Worm (Caenorhabditis elegans) whole organism, L3 larva: Measurements from ENCODE around the gene C29E4.10.

ENCODE experiments used
- R02D3.7 ChIP-seq: fragments of 150-350 bp; optimal IDR thresholded peaks from 2 replicates; lab custom pipeline; 2014; ENCODE audit warnings: missing biosample characterization, missing genetic modification characterization
- ZK546.5 ChIP-seq: sonication (generic microtip); optimal IDR thresholded peaks from 2 replicates; lab custom pipeline; 2017; ENCODE audit warnings: missing biosample characterization, missing genetic modification characterization
- aly-2 ChIP-seq: fragments of 150-350 bp; optimal IDR thresholded peaks from 2 replicates; lab custom pipeline; 2014; ENCODE audit warnings: missing biosample characterization, missing genetic modification characterization
- ama-1 ChIP-seq: fragments of 150-350 bp; optimal IDR thresholded peaks from 2 replicates; lab custom pipeline; 2018
- ceh-16 ChIP-seq: sonication (generic microtip); optimal IDR thresholded peaks from 2 replicates; lab custom pipeline; 2017; ENCODE audit warnings: missing biosample characterization, missing genetic modification characterization
- ceh-28 ChIP-seq: fragments of 150-350 bp; optimal IDR thresholded peaks from 2 replicates; lab custom pipeline; 2014; ENCODE audit warnings: missing biosample characterization, missing genetic modification reagents, missing genetic modification characterization
- ceh-82 ChIP-seq: fragments of 150-350 bp; optimal IDR thresholded peaks from 2 replicates; lab custom pipeline; 2014; ENCODE audit warnings: missing biosample characterization, missing genetic modification characterization
- ceh-9 ChIP-seq: sonication (generic microtip); optimal IDR thresholded peaks from 2 replicates; lab custom pipeline; 2018; ENCODE audit warnings: missing biosample characterization, missing genetic modification characterization
- daf-12 ChIP-seq: fragments of 150-350 bp; optimal IDR thresholded peaks from 2 replicates; lab custom pipeline; 2014; ENCODE audit warnings: missing biosample characterization, missing genetic modification reagents, missing genetic modification characterization
- elt-1 ChIP-seq: fragments of 150-350 bp; optimal IDR thresholded peaks from 2 replicates; lab custom pipeline; 2014; ENCODE audit warnings: missing biosample characterization, missing genetic modification characterization
- elt-2 ChIP-seq: sonication (generic microtip); optimal IDR thresholded peaks from 2 replicates; lab custom pipeline; 2016; ENCODE audit warnings: missing genetic modification reagents, mild to moderate bottlenecking, missing genetic modification characterization, missing compliant biosample characterization
- elt-3 ChIP-seq, 3 experiments: fragments of 150-350 bp in 1 of 3; sonication (generic microtip) in 2 of 3; optimal IDR thresholded peaks; 2 replicates in 2 of 3; 4 replicates in 1 of 3; lab custom pipeline; 2014 to 2017; ENCODE audit warnings: missing biosample characterization in 3 of 3, missing genetic modification characterization in 3 of 3
- eor-1 ChIP-seq, 2 experiments: fragments of 150-350 bp; optimal IDR thresholded peaks; 2 replicates each; lab custom pipeline; 2014 to 2018; ENCODE audit warnings: missing biosample characterization in 2 of 2, missing genetic modification characterization in 2 of 2
- fkh-10 ChIP-seq: sonication (generic microtip); optimal IDR thresholded peaks from 2 replicates; lab custom pipeline; 2017; ENCODE audit warnings: missing biosample characterization, missing genetic modification reagents, missing genetic modification characterization
- fkh-2 ChIP-seq: fragments of 150-350 bp; optimal IDR thresholded peaks from 2 replicates; lab custom pipeline; 2014; ENCODE audit warnings: missing biosample characterization, missing genetic modification reagents, missing genetic modification characterization
- fos-1 ChIP-seq: fragments of 150-350 bp; optimal IDR thresholded peaks from 2 replicates; lab custom pipeline; 2014; ENCODE audit warnings: missing biosample characterization, missing genetic modification characterization
- hmg-11 ChIP-seq: sonication (generic microtip); optimal IDR thresholded peaks from 2 replicates; lab custom pipeline; 2016; ENCODE audit warnings: missing genetic modification characterization, missing compliant biosample characterization
- jun-1 ChIP-seq: fragments of 150-350 bp; optimal IDR thresholded peaks from 2 replicates; lab custom pipeline; 2014; ENCODE audit warnings: missing biosample characterization, missing genetic modification reagents, missing genetic modification characterization
- lin-15B ChIP-seq: fragments of 150-350 bp; optimal IDR thresholded peaks from 2 replicates; lab custom pipeline; 2014; ENCODE audit warnings: missing biosample characterization, missing genetic modification characterization
- lin-39 ChIP-seq: fragments of 150-350 bp; optimal IDR thresholded peaks from 2 replicates; lab custom pipeline; 2018; ENCODE audit warnings: missing biosample characterization, missing genetic modification reagents, missing genetic modification characterization
- lsy-12 ChIP-seq: sonication (generic microtip); optimal IDR thresholded peaks from 2 replicates; lab custom pipeline; 2016; ENCODE audit warnings: mild to moderate bottlenecking, missing genetic modification characterization, missing compliant biosample characterization
- mdl-1 ChIP-seq: fragments of 150-350 bp; optimal IDR thresholded peaks from 2 replicates; lab custom pipeline; 2014; ENCODE audit warnings: missing biosample characterization, missing genetic modification characterization
- mml-1 ChIP-seq: fragments of 150-350 bp; sonication (generic microtip); optimal IDR thresholded peaks from 3 replicates; lab custom pipeline; 2014; ENCODE audit warnings: missing biosample characterization, missing genetic modification characterization
- nfya-1 ChIP-seq: sonication (generic microtip); optimal IDR thresholded peaks from 2 replicates; lab custom pipeline; 2017; ENCODE audit warnings: missing genetic modification characterization, mild to moderate bottlenecking, missing compliant biosample characterization, antibody characterized with exemption, moderate library complexity; ENCODE audit not compliant: insufficient read depth
- nhr-11 ChIP-seq: fragments of 150-350 bp; optimal IDR thresholded peaks from 2 replicates; lab custom pipeline; 2014; ENCODE audit warnings: missing biosample characterization, missing genetic modification characterization
- nhr-12 ChIP-seq: fragments of 150-350 bp; optimal IDR thresholded peaks from 2 replicates; lab custom pipeline; 2014; ENCODE audit warnings: missing biosample characterization, missing genetic modification characterization
- nhr-23 ChIP-seq: fragments of 150-350 bp; optimal IDR thresholded peaks from 2 replicates; lab custom pipeline; 2014; ENCODE audit warnings: missing biosample characterization, missing genetic modification reagents, missing genetic modification characterization
- nhr-237 ChIP-seq: fragments of 150-350 bp; optimal IDR thresholded peaks from 2 replicates; lab custom pipeline; 2014; ENCODE audit warnings: missing biosample characterization, missing genetic modification characterization
- nhr-28 ChIP-seq: fragments of 150-350 bp; optimal IDR thresholded peaks from 2 replicates; lab custom pipeline; 2014; ENCODE audit warnings: missing biosample characterization, missing genetic modification characterization
- nhr-43 ChIP-seq: sonication (generic microtip); optimal IDR thresholded peaks from 2 replicates; lab custom pipeline; 2016; ENCODE audit warnings: mild to moderate bottlenecking, missing genetic modification characterization, missing compliant biosample characterization; ENCODE audit not compliant: poor library complexity, severe bottlenecking
- nhr-67 ChIP-seq: fragments of 150-350 bp; optimal IDR thresholded peaks from 2 replicates; lab custom pipeline; 2014; ENCODE audit warnings: missing biosample characterization, missing genetic modification characterization
- nhr-76 ChIP-seq: fragments of 150-350 bp; sonication (generic microtip); optimal IDR thresholded peaks from 5 replicates; lab custom pipeline; 2014; ENCODE audit warnings: missing biosample characterization, missing genetic modification characterization
- nhr-77 ChIP-seq: fragments of 150-350 bp; optimal IDR thresholded peaks from 2 replicates; lab custom pipeline; 2014; ENCODE audit warnings: missing biosample characterization, missing genetic modification characterization
- pha-4 ChIP-seq: fragments of 150-350 bp; optimal IDR thresholded peaks from 2 replicates; lab custom pipeline; 2014; ENCODE audit warnings: missing biosample characterization, missing genetic modification reagents, missing genetic modification characterization
- pqm-1 ChIP-seq: fragments of 150-350 bp; optimal IDR thresholded peaks from 2 replicates; lab custom pipeline; 2017; ENCODE audit warnings: missing biosample characterization, missing genetic modification characterization, inconsistent platforms
- sea-2 ChIP-seq: fragments of 150-350 bp; sonication (generic microtip); optimal IDR thresholded peaks from 4 replicates; lab custom pipeline; 2014; ENCODE audit warnings: missing biosample characterization, missing genetic modification reagents, missing genetic modification characterization
- skn-1 ChIP-seq: fragments of 150-350 bp; optimal IDR thresholded peaks from 2 replicates; lab custom pipeline; 2014; ENCODE audit warnings: missing biosample characterization, missing genetic modification characterization
- snpc-4 ChIP-seq: fragments of 150-350 bp; optimal IDR thresholded peaks from 2 replicates; lab custom pipeline; 2014; ENCODE audit warnings: missing biosample characterization, missing genetic modification characterization
- tbx-2 ChIP-seq: sonication (generic microtip); optimal IDR thresholded peaks from 2 replicates; lab custom pipeline; 2016; ENCODE audit warnings: mild to moderate bottlenecking, missing genetic modification characterization, missing compliant biosample characterization
- unc-39 ChIP-seq: sonication (generic microtip); optimal IDR thresholded peaks from 4 replicates; lab custom pipeline; 2017; ENCODE audit warnings: missing biosample characterization, missing genetic modification characterization
- unc-62 ChIP-seq: fragments of 150-350 bp; sonication (generic microtip); optimal IDR thresholded peaks from 4 replicates; lab custom pipeline; 2014; ENCODE audit warnings: missing biosample characterization, missing genetic modification reagents, missing genetic modification characterization
- ztf-11 ChIP-seq: fragments of 150-350 bp; optimal IDR thresholded peaks from 2 replicates; lab custom pipeline; 2014; ENCODE audit warnings: missing biosample characterization, missing genetic modification characterization

Gene C29E4.10

DNA sequence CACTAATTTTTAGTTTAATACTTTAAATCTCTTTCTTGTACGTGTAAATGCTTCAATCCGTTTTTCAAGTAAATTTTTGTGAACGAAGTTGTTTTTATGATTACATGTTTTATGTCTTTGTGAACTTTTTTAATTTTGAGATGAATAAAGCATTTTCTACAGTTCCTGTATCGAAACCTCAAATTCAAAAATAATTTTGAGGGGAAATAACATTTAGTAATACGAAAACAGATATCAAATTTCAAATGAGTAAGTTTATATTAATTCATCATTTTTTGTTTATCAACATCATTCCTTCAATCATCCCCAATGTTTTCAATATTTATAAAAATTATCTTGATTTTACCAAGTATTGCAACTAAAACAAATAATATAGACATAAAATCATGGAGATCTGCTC is at the start of gene C29E4.10:
Gene C29E4.10 (plus strand): TSS at position 301 of the 400 bp plus-strand sequence.
- TF ChIP-seq ceh-82 (tag; lab: Kevin White, UChicago): no peak
- TF ChIP-seq jun-1 (tag; lab: Kevin White, UChicago): no peak
- TF ChIP-seq unc-39 (tag; lab: Kevin White, UChicago): no peak
- no peak for TF ChIP-seq elt-3 (tag; optimal IDR thresholded peaks at IDR 0.05; lab: Kevin White, UChicago)
- TF ChIP-seq elt-2 (tag; lab: Kevin White, UChicago): no peak
- no peak for TF ChIP-seq snpc-4 (tag; lab: Kevin White, UChicago)
- no peak for TF ChIP-seq sea-2 (GFP tag; lab: Kevin White, UChicago)
- no peak for TF ChIP-seq lin-39 (tag; lab: Kevin White, UChicago)
- no peak for TF ChIP-seq lin-15B (tag; lab: Kevin White, UChicago)
- TF ChIP-seq fkh-2 (tag; lab: Kevin White, UChicago): no peak
- no peak for TF ChIP-seq ceh-28 (tag; lab: Kevin White, UChicago)
- TF ChIP-seq unc-62 (GFP tag; lab: Kevin White, UChicago): no peak
- TF ChIP-seq ama-1 (lab: Kevin White, UChicago): no peak
- TF ChIP-seq fos-1 (tag; lab: Kevin White, UChicago): no peak
- no peak for TF ChIP-seq ZK546.5 (tag; lab: Kevin White, UChicago)
- no peak for TF ChIP-seq daf-12
- TF ChIP-seq ceh-9 (tag; lab: Kevin White, UChicago): no peak
- no peak for TF ChIP-seq nhr-11
- TF ChIP-seq ceh-16 (tag; lab: Kevin White, UChicago): no peak

DNA sequence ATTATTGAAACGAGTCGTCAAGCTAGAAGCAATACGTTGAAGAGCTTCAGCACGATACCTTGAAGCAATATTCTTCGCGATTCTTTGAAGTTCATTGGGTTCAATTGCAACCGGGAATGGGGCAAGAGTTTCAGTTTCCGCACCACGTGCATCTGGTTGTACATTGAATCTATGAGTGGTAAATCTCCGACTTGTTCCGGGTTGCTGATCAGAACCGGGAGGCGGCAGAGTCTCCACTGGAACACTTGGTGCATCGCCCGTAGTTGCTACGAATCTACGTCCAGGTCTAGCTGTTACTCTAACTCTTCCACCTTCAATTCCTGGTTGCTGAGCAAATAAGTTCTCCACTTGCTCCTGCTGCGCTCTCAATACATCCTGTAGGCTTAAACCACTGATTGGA is 48.6 kb upstream of the C29E4.10 start:
- TF ChIP-seq nhr-12 (tag; lab: Kevin White, UChicago) (no peak), ztf-11 (tag; lab: Kevin White, UChicago) (no peak), nhr-43 (tag; lab: Kevin White, UChicago) (no peak), unc-62 (GFP tag; lab: Kevin White, UChicago) (no peak), R02D3.7 (tag; lab: Kevin White, UChicago) (no peak), fkh-2 (tag; lab: Kevin White, UChicago) (no peak), ama-1 (lab: Kevin White, UChicago) (no peak), lin-15B (tag; lab: Kevin White, UChicago) (no peak), elt-3 (tag; optimal IDR thresholded peaks at IDR 0.05; lab: Kevin White, UChicago) (no peak), nhr-237 (no peak), sea-2 (GFP tag; lab: Kevin White, UChicago) (no peak), nfya-1 (tag; lab: Kevin White, UChicago) (no peak), snpc-4 (tag; lab: Kevin White, UChicago) (no peak), fos-1 (tag; lab: Kevin White, UChicago) (no peak), nhr-67 (no peak), skn-1 (tag; lab: Kevin White, UChicago) (no peak)

DNA sequence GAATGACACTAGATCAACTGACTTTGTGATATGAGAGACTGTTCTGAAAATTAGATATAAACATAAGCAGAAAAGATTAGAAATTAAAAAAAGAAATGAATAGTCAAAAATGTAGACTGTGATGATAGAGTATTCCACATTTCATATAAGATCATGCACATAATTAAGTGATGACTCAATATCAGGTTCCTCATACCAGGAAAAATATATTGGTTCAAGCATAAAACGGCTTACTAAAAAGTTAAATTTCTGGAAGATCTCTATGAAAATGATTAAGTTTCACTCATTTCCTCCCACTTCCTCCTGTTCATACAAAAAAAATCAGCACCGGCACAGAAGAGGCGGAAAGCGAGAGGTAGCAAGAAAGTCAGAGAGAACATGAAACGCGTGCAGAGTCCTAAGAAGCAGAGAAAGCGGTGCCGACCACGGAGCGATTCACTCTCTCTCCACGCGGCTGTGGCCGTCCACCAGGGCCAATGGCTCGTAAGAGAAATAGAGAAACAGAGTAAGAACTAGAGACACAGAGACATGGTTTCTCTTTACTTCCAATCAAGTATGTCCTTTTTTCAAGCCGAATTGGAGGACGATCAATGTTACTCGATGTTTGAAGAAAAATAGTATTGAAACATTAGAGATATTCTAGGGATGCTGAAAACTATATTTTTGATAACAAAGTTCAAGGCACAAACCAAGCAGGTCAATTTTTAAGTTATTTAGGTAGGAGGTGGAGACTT is 45.9 kb upstream of the C29E4.10 start, which contains the start of the genes ZK688.5 and fahd-1:
Gene ZK688.5 (minus strand): TSS at position 51 of the 734 bp plus-strand sequence.
Gene fahd-1 (plus strand): TSS at position 684 of the 734 bp plus-strand sequence.
- no peak for TF ChIP-seq nhr-12 (tag; lab: Kevin White, UChicago)
- no peak for TF ChIP-seq elt-1 (tag; lab: Kevin White, UChicago)
- TF ChIP-seq nhr-237: no peak
- TF ChIP-seq ceh-82 (tag; lab: Kevin White, UChicago): peak; percentile 25
- TF ChIP-seq skn-1 (tag; lab: Kevin White, UChicago): no peak
- TF ChIP-seq snpc-4 (tag; lab: Kevin White, UChicago): peak; percentile 47
- TF ChIP-seq nhr-28 (tag; lab: Kevin White, UChicago): no peak
- TF ChIP-seq daf-12: no peak
- TF ChIP-seq tbx-2 (tag; lab: Kevin White, UChicago): no peak
- no peak for TF ChIP-seq elt-3 (tag; optimal IDR thresholded peaks at IDR 0.05; lab: Kevin White, UChicago)
- peak; percentile 50 for TF ChIP-seq jun-1 (tag; lab: Kevin White, UChicago)
- peak; percentile 12 for TF ChIP-seq pqm-1 (tag; lab: Kevin White, UChicago)
- peak; percentile 80 for TF ChIP-seq pha-4 (tag; lab: Kevin White, UChicago)
- no peak for TF ChIP-seq ZK546.5 (tag; lab: Kevin White, UChicago)
- TF ChIP-seq nhr-67: no peak
- TF ChIP-seq ceh-9 (tag; lab: Kevin White, UChicago): no peak
- TF ChIP-seq ama-1 (lab: Kevin White, UChicago): peak; percentile 56
- TF ChIP-seq nhr-76: peak; percentile 38
- peak; percentile 66 for TF ChIP-seq nhr-23 (tag; lab: Kevin White, UChicago)
- TF ChIP-seq ceh-16 (tag; lab: Kevin White, UChicago): no peak
- TF ChIP-seq fkh-10 (GFP tag; lab: Kevin White, UChicago): no peak
- TF ChIP-seq fos-1 (tag; lab: Kevin White, UChicago): no peak
- TF ChIP-seq nfya-1 (tag; lab: Kevin White, UChicago): peak; percentile 88
- no peak for TF ChIP-seq unc-62 (GFP tag; lab: Kevin White, UChicago)
- TF ChIP-seq R02D3.7 (tag; lab: Kevin White, UChicago): peak; percentile 34
- peak; percentile 75 for TF ChIP-seq nhr-43 (tag; lab: Kevin White, UChicago)
- peak; percentile 77 for TF ChIP-seq hmg-11 (tag; lab: Kevin White, UChicago)
- peak; percentile 59 for TF ChIP-seq elt-2 (tag; lab: Kevin White, UChicago)
- no peak for TF ChIP-seq aly-2
- TF ChIP-seq eor-1 (tag; optimal IDR thresholded peaks at IDR 0.05; lab: Kevin White, UChicago): no peak
- peak; percentile 66 for TF ChIP-seq ceh-28 (tag; lab: Kevin White, UChicago)
- peak; percentile 86 for TF ChIP-seq lin-39 (tag; lab: Kevin White, UChicago)
- peak; percentile 68 for TF ChIP-seq lsy-12 (tag; lab: Kevin White, UChicago)
- no peak for TF ChIP-seq nhr-77
- TF ChIP-seq nhr-11: no peak
- no peak for TF ChIP-seq unc-39 (tag; lab: Kevin White, UChicago)
- no peak for TF ChIP-seq mml-1 (tag; lab: Kevin White, UChicago)
- peak; percentile 51 for TF ChIP-seq mdl-1 (tag; lab: Kevin White, UChicago)
